Fruit fly (Drosophila melanogaster) whole organism, embryonic: ENCODE data around the gene Mics1.

ENCODE experiments used
- B-H1 ChIP-seq: fragments of 200-800 bp; sonication (Bioruptor generic); IDR thresholded peaks from 3 replicates; pipeline ENCODE4 v1.3.6; 2022; ENCODE audit warnings: missing biosample characterization, missing genetic modification characterization
- B-H2 ChIP-seq: fragments of 200-800 bp; sonication (Bioruptor generic); optimal IDR thresholded peaks from 2 replicates; lab custom pipeline; 2018; ENCODE audit warnings: missing biosample characterization, mild to moderate bottlenecking, missing genetic modification characterization
- C15 ChIP-seq: fragments of 200-800 bp; sonication (Bioruptor generic); IDR thresholded peaks from 3 replicates; pipeline ENCODE4 v1.3.6; 2022; ENCODE audit warnings: missing biosample characterization, missing genetic modification characterization
- CG10267 ChIP-seq: fragments of 200-800 bp; sonication (Bioruptor generic); optimal IDR thresholded peaks from 2 replicates; lab custom pipeline; 2018; ENCODE audit warnings: missing biosample characterization, mild to moderate bottlenecking, missing genetic modification characterization, moderate library complexity
- CG10462 ChIP-seq: fragments of 200-800 bp; sonication (Bioruptor generic); optimal IDR thresholded peaks from 2 replicates; lab custom pipeline; 2016; ENCODE audit warnings: missing biosample characterization, missing genetic modification characterization
- CG10543 ChIP-seq: fragments of 200-800 bp; sonication (Bioruptor generic); optimal IDR thresholded peaks from 3 replicates; lab custom pipeline; 2017; ENCODE audit warnings: missing biosample characterization, mild to moderate bottlenecking, missing genetic modification characterization, moderate library complexity
- CG10959 ChIP-seq: fragments of 200-800 bp; sonication (Bioruptor generic); IDR thresholded peaks from 2 replicates; pipeline ENCODE4 v1.3.6; 2022; ENCODE audit warnings: missing biosample characterization, missing genetic modification characterization
- CG12071 ChIP-seq: fragments of 200-800 bp; sonication (Bioruptor generic); optimal IDR thresholded peaks from 3 replicates; lab custom pipeline; 2018; ENCODE audit warnings: missing biosample characterization, mild to moderate bottlenecking, missing genetic modification characterization
- CG12104 ChIP-seq: fragments of 200-800 bp; sonication (Bioruptor generic); optimal IDR thresholded peaks from 3 replicates; lab custom pipeline; 2016; ENCODE audit warnings: missing biosample characterization, missing genetic modification characterization
- CG12659 ChIP-seq: fragments of 200-800 bp; sonication (Bioruptor generic); optimal IDR thresholded peaks from 3 replicates; lab custom pipeline; 2017; ENCODE audit warnings: mild to moderate bottlenecking, missing biosample characterization, missing genetic modification reagents, missing genetic modification characterization
- CG14050 ChIP-seq: fragments of 200-800 bp; sonication (Bioruptor generic); IDR thresholded peaks from 3 replicates; pipeline ENCODE4 v1.3.6; 2022; ENCODE audit warnings: missing biosample characterization, missing genetic modification characterization
- CG15514 ChIP-seq: fragments of 200-800 bp; sonication (Bioruptor generic); optimal IDR thresholded peaks from 3 replicates; lab custom pipeline; 2017; ENCODE audit warnings: missing biosample characterization, missing genetic modification characterization, mild to moderate bottlenecking, moderate library complexity, missing genetic modification reagents
- CG17186 ChIP-seq: fragments of 200-800 bp; sonication (Bioruptor generic); optimal IDR thresholded peaks from 3 replicates; lab custom pipeline; 2017; ENCODE audit warnings: missing biosample characterization, missing genetic modification reagents, missing genetic modification characterization
- CG17359 ChIP-seq: fragments of 200-800 bp; sonication (Bioruptor generic); optimal IDR thresholded peaks from 3 replicates; lab custom pipeline; 2018; ENCODE audit warnings: missing biosample characterization, mild to moderate bottlenecking, missing genetic modification characterization, moderate library complexity
- CG2199 ChIP-seq: fragments of 200-800 bp; sonication (Bioruptor generic); IDR thresholded peaks from 3 replicates; pipeline ENCODE4 v1.3.6; 2022; ENCODE audit warnings: missing biosample characterization, missing genetic modification characterization
- CG31224 ChIP-seq: fragments of 200-800 bp; sonication (Bioruptor generic); IDR thresholded peaks from 2 replicates; pipeline ENCODE4 v1.3.6; 2022; ENCODE audit warnings: missing biosample characterization, missing genetic modification characterization
- CG31365 ChIP-seq: fragments of 200-800 bp; sonication (Bioruptor generic); optimal IDR thresholded peaks from 2 replicates; lab custom pipeline; 2018; ENCODE audit warnings: missing biosample characterization, mild to moderate bottlenecking, missing genetic modification characterization
- CG4617 ChIP-seq: fragments of 200-800 bp; sonication (Bioruptor generic); optimal IDR thresholded peaks from 3 replicates; lab custom pipeline; 2016; ENCODE audit warnings: missing biosample characterization, missing genetic modification characterization, borderline replicate concordance
- CG8290 ChIP-seq, 3 experiments: fragments of 200-800 bp; sonication (Bioruptor generic); optimal IDR thresholded peaks; 2 replicates each; lab custom pipeline; 2016 to 2019; ENCODE audit warnings: missing biosample characterization in 3 of 3, missing genetic modification characterization in 3 of 3, mild to moderate bottlenecking in 2 of 3, moderate library complexity in 1 of 3
- CoRest ChIP-seq: fragments of 200-800 bp; sonication (Bioruptor generic); optimal IDR thresholded peaks from 3 replicates; lab custom pipeline; 2018; ENCODE audit warnings: missing biosample characterization, mild to moderate bottlenecking, missing genetic modification characterization, moderate library complexity
- Dbx ChIP-seq: fragments of 200-800 bp; sonication (Bioruptor generic); IDR thresholded peaks from 3 replicates; pipeline ENCODE4 v1.3.6; 2022; ENCODE audit warnings: missing biosample characterization, missing genetic modification characterization
- Eip74EF ChIP-seq, 2 experiments: fragments of 200-800 bp in 1 of 2; fragments of >200 bp in 1 of 2; sonication (Bioruptor generic) in 1 of 2; optimal IDR thresholded peaks; 2 replicates each; lab custom pipeline; 2017 to 2019; ENCODE audit warnings: missing biosample characterization in 2 of 2, missing genetic modification characterization in 2 of 2, mild to moderate bottlenecking in 1 of 2, moderate library complexity in 1 of 2
- Ets97D ChIP-seq: fragments of 200-800 bp; sonication (Bioruptor generic); optimal IDR thresholded peaks from 3 replicates; lab custom pipeline; 2016; ENCODE audit warnings: missing biosample characterization, missing genetic modification characterization
- Gsc ChIP-seq: fragments of 200-800 bp; sonication (Bioruptor generic); IDR thresholded peaks from 2 replicates; pipeline ENCODE4 v1.3.6; 2022; ENCODE audit warnings: missing biosample characterization, missing genetic modification characterization
- H15 ChIP-seq: fragments of 200-800 bp; sonication (Bioruptor generic); IDR thresholded peaks from 3 replicates; pipeline ENCODE4 v1.3.6; 2022; ENCODE audit warnings: missing biosample characterization, missing genetic modification characterization
- HLH54F ChIP-seq: fragments of 200-800 bp; sonication (Bioruptor generic); optimal IDR thresholded peaks from 3 replicates; lab custom pipeline; 2016; ENCODE audit warnings: missing biosample characterization, missing genetic modification characterization
- Hand ChIP-seq: fragments of 200-800 bp; sonication (Bioruptor generic); optimal IDR thresholded peaks from 2 replicates; lab custom pipeline; 2017; ENCODE audit warnings: mild to moderate bottlenecking, missing biosample characterization, missing genetic modification reagents, missing genetic modification characterization
- Hey ChIP-seq: fragments of 200-800 bp; sonication (Bioruptor generic); optimal IDR thresholded peaks from 3 replicates; lab custom pipeline; 2018; ENCODE audit warnings: missing biosample characterization, mild to moderate bottlenecking, missing genetic modification characterization
- Hmr ChIP-seq: fragments of 200-800 bp; sonication (Bioruptor generic); optimal IDR thresholded peaks from 3 replicates; lab custom pipeline; 2017; ENCODE audit warnings: mild to moderate bottlenecking, missing biosample characterization, missing genetic modification reagents, missing genetic modification characterization
- MESR4 ChIP-seq: fragments of 200-800 bp; sonication (Bioruptor generic); optimal IDR thresholded peaks from 2 replicates; lab custom pipeline; 2018; ENCODE audit warnings: missing biosample characterization, mild to moderate bottlenecking, missing genetic modification characterization, moderate library complexity
- Sry-δ ChIP-seq: fragments of 200-800 bp; sonication (Bioruptor generic); optimal IDR thresholded peaks from 2 replicates; lab custom pipeline; 2016; ENCODE audit warnings: missing biosample characterization, missing genetic modification characterization
- abd-A ChIP-seq: fragments of 200-800 bp; sonication (Bioruptor generic); optimal IDR thresholded peaks from 3 replicates; lab custom pipeline; 2019; ENCODE audit warnings: missing biosample characterization, mild to moderate bottlenecking, missing genetic modification characterization, moderate library complexity
- bbx ChIP-seq: fragments of 200-800 bp; sonication (Bioruptor generic); IDR thresholded peaks from 2 replicates; pipeline ENCODE4 v1.3.6; 2022; ENCODE audit warnings: missing biosample characterization, missing genetic modification characterization; ENCODE audit not compliant: partially characterized antibody
- bigmax ChIP-seq: fragments of 200-800 bp; sonication (Bioruptor generic); optimal IDR thresholded peaks from 2 replicates; lab custom pipeline; 2018; ENCODE audit warnings: missing biosample characterization, mild to moderate bottlenecking, missing genetic modification characterization
- bsh ChIP-seq, 2 experiments: fragments of 200-800 bp; sonication (Bioruptor generic); optimal IDR thresholded peaks; 2 replicates each; lab custom pipeline; 2017 to 2018; ENCODE audit warnings: mild to moderate bottlenecking in 2 of 2, missing biosample characterization in 2 of 2, missing genetic modification characterization in 2 of 2, moderate library complexity in 1 of 2
- en ChIP-seq: fragments of 200-800 bp; sonication (Bioruptor generic); optimal IDR thresholded peaks from 2 replicates; lab custom pipeline; 2016; ENCODE audit warnings: missing biosample characterization, missing genetic modification characterization
- eve ChIP-seq, 2 experiments: fragments of >200 bp; optimal IDR thresholded peaks; 2 replicates each; lab custom pipeline; 2017; ENCODE audit warnings: missing biosample characterization in 2 of 2, missing genetic modification characterization in 2 of 2
- fru ChIP-seq: fragments of >200 bp; optimal IDR thresholded peaks from 2 replicates; lab custom pipeline; 2017
- kah ChIP-seq: fragments of 200-800 bp; sonication (Bioruptor generic); optimal IDR thresholded peaks from 2 replicates; lab custom pipeline; 2018; ENCODE audit warnings: missing biosample characterization, mild to moderate bottlenecking, missing genetic modification characterization
- maf-S ChIP-seq: fragments of 200-800 bp; sonication (Bioruptor generic); optimal IDR thresholded peaks from 2 replicates; lab custom pipeline; 2016; ENCODE audit warnings: missing biosample characterization, missing genetic modification characterization
- onecut ChIP-seq: fragments of 200-800 bp; sonication (Bioruptor generic); IDR thresholded peaks from 2 replicates; pipeline ENCODE4 v1.3.6; 2022; ENCODE audit warnings: missing biosample characterization, missing genetic modification characterization
- pfk ChIP-seq: fragments of 200-800 bp; sonication (Bioruptor generic); optimal IDR thresholded peaks from 2 replicates; lab custom pipeline; 2018; ENCODE audit warnings: missing biosample characterization, mild to moderate bottlenecking, missing genetic modification characterization, moderate library complexity
- ranshi ChIP-seq: fragments of 200-800 bp; sonication (Bioruptor generic); IDR thresholded peaks from 2 replicates; pipeline ENCODE4 v1.3.6; 2022; ENCODE audit warnings: missing biosample characterization, missing genetic modification characterization
- sqz ChIP-seq: fragments of 200-800 bp; sonication (Bioruptor generic); optimal IDR thresholded peaks from 3 replicates; lab custom pipeline; 2018; ENCODE audit warnings: missing biosample characterization, mild to moderate bottlenecking, missing genetic modification characterization
- sr ChIP-seq: fragments of 200-800 bp; sonication (Bioruptor generic); IDR thresholded peaks from 3 replicates; pipeline ENCODE4 v1.3.6; 2022; ENCODE audit warnings: missing biosample characterization, missing genetic modification characterization
- stwl ChIP-seq: fragments of 200-800 bp; sonication (Bioruptor generic); optimal IDR thresholded peaks from 3 replicates; lab custom pipeline; 2018; ENCODE audit warnings: missing biosample characterization, mild to moderate bottlenecking, missing genetic modification characterization, moderate library complexity
- tna ChIP-seq: fragments of 200-800 bp; sonication (Bioruptor generic); IDR thresholded peaks from 2 replicates; pipeline ENCODE4 v1.3.6; 2022; ENCODE audit warnings: missing biosample characterization, missing genetic modification characterization; ENCODE audit not compliant: partially characterized antibody
- trem ChIP-seq: fragments of 200-800 bp; optimal IDR thresholded peaks from 3 replicates; lab custom pipeline; 2019; ENCODE audit warnings: missing biosample characterization, mild to moderate bottlenecking, missing genetic modification characterization, moderate library complexity
- unc-4 ChIP-seq: fragments of 200-800 bp; sonication (Bioruptor generic); IDR thresholded peaks from 2 replicates; pipeline ENCODE4 v1.3.6; 2022; ENCODE audit warnings: missing biosample characterization, missing genetic modification characterization; ENCODE audit not compliant: partially characterized antibody
- wek ChIP-seq: fragments of 200-800 bp; sonication (Bioruptor generic); optimal IDR thresholded peaks from 3 replicates; lab custom pipeline; 2018; ENCODE audit warnings: missing biosample characterization, mild to moderate bottlenecking, missing genetic modification characterization, moderate library complexity
- zfh1 ChIP-seq: fragments of 200-800 bp; sonication (Bioruptor generic); IDR thresholded peaks from 3 replicates; pipeline ENCODE4 v1.3.6; 2022; ENCODE audit warnings: missing biosample characterization, missing genetic modification characterization

Mics1 gene

DNA sequence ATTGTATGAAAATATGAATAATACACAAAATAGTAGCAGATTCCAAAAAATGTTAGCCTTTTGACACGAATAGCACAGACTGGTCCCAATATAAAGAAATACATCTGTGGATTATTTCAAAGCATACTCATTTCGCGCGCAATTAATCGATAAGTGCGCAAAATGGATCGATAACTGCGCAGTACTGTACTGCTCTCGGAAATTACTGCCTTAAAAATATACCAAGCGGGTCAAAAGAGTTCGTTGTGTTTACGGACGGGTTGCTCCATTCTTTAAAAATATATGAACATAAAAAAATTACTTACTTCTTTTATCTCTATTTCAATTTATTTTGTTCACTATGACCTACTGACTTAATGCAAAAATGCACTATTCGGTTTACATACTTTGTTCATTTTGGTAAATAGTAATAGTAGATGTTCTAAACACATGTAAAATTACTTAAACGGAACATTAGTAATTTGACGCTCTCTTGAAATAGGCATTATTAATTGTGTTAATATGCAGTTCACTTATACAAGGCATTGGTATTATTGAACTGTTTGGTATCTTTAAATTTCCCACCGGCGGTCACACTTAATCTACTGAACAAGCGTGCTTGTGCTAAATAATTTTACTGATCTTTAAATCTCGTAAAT is 28.1 kb upstream of the Mics1 start, which contains the start of the genes Rtnl2 and alphaTub84D (continued):
- TF ChIP-seq ranshi (no peak), CG17359 (tag; lab: Kevin White, UChicago) (no peak), CG31224 (GFP tag; lab: Robert Waterston, UW) (no peak), sr (GFP tag; lab: Robert Waterston, UW) (no peak), Ets97D (GFP tag; lab: Kevin White, UChicago) (peak; percentile 13), en (GFP tag; lab: Kevin White, UChicago) (no peak), bbx (GFP tag; lab: Robert Waterston, UW) (0 out of 2 replicates have a peak, but pooled peaks have one; percentile 23), eve (GFP tag; optimal IDR thresholded peaks at IDR 0.05; lab: Kevin White, UChicago) (no peak), CG10267 (tag; lab: Kevin White, UChicago) (peak; percentile 35), bigmax (GFP tag; lab: Kevin White, UChicago) (no peak), Hey (tag; lab: Kevin White, UChicago) (no peak), tna (GFP tag; lab: Robert Waterston, UW) (no peak), MESR4 (GFP tag; lab: Kevin White, UChicago) (no peak), CG2199 (GFP tag; lab: Robert Waterston, UW) (no peak), CG15514 (GFP tag; lab: Kevin White, UChicago) (peak; percentile 16), CG4617 (peak; percentile 36), stwl (peak; percentile 56), Dbx (GFP tag; lab: Robert Waterston, UW) (no peak), Hmr (no peak), CG12659 (peak; percentile 9), Eip74EF (GFP tag; optimal IDR thresholded peaks at IDR 0.05; lab: Kevin White, UChicago) (no peak), CoRest (peak; percentile 31), H15 (GFP tag; lab: Robert Waterston, UW) (no peak), kah (GFP tag; lab: Kevin White, UChicago) (no peak), CG8290 (GFP tag; optimal IDR thresholded peaks at IDR 0.05; lab: Kevin White, UChicago) (no peak), CG8290 (tag; optimal IDR thresholded peaks at IDR 0.05; lab: Kevin White, UChicago) (no peak), CG10543 (GFP tag; lab: Kevin White, UChicago) (no peak), CG14050 (GFP tag; lab: Robert Waterston, UW) (no peak), Gsc (no peak), sqz (GFP tag; lab: Kevin White, UChicago) (no peak), wek (GFP tag; lab: Kevin White, UChicago) (no peak), pfk (no peak), Sry-δ (GFP tag; lab: Kevin White, UChicago) (peak; percentile 19), fru (no peak), Hand (GFP tag; lab: Kevin White, UChicago) (no peak), abd-A (tag; lab: Kevin White, UChicago) (no peak), CG17186 (GFP tag; lab: Kevin White, UChicago) (peak; percentile 88)

DNA sequence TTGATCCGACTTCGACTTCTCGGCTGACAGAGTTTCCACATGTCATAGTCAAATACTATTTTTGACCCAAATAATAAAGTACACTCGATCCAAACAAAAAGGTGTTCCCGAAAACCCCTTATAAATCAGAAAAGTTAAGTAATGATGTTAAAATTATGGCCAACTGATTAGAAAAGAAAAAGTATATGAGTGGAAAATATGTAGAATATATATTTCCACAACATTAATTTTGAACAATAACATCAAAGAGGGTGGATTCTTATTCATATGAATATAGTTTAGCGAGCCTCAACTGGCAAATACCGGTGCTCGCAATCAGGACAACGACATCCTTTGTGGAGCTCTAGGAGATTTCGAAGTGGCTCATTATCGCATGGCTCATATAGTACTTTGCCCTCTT is 26.5 kb upstream of the Mics1 start, which contains the start of gene alpha-Est6:
TSS of gene alpha-Est6 (minus strand) at position 101 of the 400 bp plus-strand sequence.
- TF ChIP-seq CG10462 (GFP tag; lab: Kevin White, UChicago) (no peak), onecut (GFP tag; lab: Robert Waterston, UW) (no peak), unc-4 (GFP tag; lab: Robert Waterston, UW) (no peak), trem (tag; lab: Kevin White, UChicago) (no peak), B-H2 (GFP tag; lab: Kevin White, UChicago) (no peak), maf-S (no peak), CG12104 (GFP tag; lab: Kevin White, UChicago) (no peak), CG10959 (GFP tag; lab: Robert Waterston, UW) (no peak), CG31365 (tag; lab: Kevin White, UChicago) (no peak), C15 (no peak), B-H1 (GFP tag; lab: Robert Waterston, UW) (no peak), CG12071 (no peak), HLH54F (GFP tag; lab: Kevin White, UChicago) (no peak), ranshi (no peak), zfh1 (GFP tag; lab: Robert Waterston, UW) (no peak), bsh (GFP tag; optimal IDR thresholded peaks at IDR 0.05; lab: Kevin White, UChicago) (no peak)
